Worm (Caenorhabditis elegans) whole organism, L4 larva: ENCODE measurements around the gene anp-1.

ENCODE experiments used
- Y5F2A.4 ChIP-seq: fragments of 200-800 bp; sonication (Bioruptor generic); optimal IDR thresholded peaks from 2 replicates; lab custom pipeline; 2018; ENCODE audit warnings: mild to moderate bottlenecking, missing genetic modification characterization, missing compliant biosample characterization
- fos-1 ChIP-seq: fragments of 150-350 bp; optimal IDR thresholded peaks from 2 replicates; lab custom pipeline; 2014; ENCODE audit warnings: missing biosample characterization, missing genetic modification characterization
- lin-39 ChIP-seq: fragments of 150-350 bp; optimal IDR thresholded peaks from 2 replicates; lab custom pipeline; 2014; ENCODE audit warnings: missing biosample characterization, missing genetic modification reagents, missing genetic modification characterization
- mdl-1 ChIP-seq, 2 experiments: fragments of 150-350 bp in 1 of 2; sonication (generic microtip) in 1 of 2; optimal IDR thresholded peaks; 2 replicates each; lab custom pipeline; 2014 to 2017; ENCODE audit warnings: missing biosample characterization in 2 of 2, missing genetic modification characterization in 2 of 2
- mep-1 ChIP-seq: fragments of 150-350 bp; sonication (generic microtip); optimal IDR thresholded peaks from 3 replicates; lab custom pipeline; 2014; ENCODE audit warnings: missing biosample characterization, missing genetic modification characterization
- spr-1 ChIP-seq: sonication (generic microtip); optimal IDR thresholded peaks from 2 replicates; lab custom pipeline; 2016; ENCODE audit warnings: mild to moderate bottlenecking, missing genetic modification characterization, missing compliant biosample characterization
- unc-62 ChIP-seq, 3 experiments: fragments of 150-350 bp in 1 of 3; sonication (generic microtip); optimal IDR thresholded peaks in 2 of 3; peaks in 1 of 3; 1 replicate in 1 of 3; 2 replicates in 2 of 3; lab custom pipeline; 2014 to 2017; ENCODE audit warnings: missing biosample characterization in 3 of 3, missing genetic modification characterization in 3 of 3, missing genetic modification reagents in 3 of 3, missing genotype in 1 of 3
- zag-1 ChIP-seq: fragments of 150-350 bp; optimal IDR thresholded peaks from 2 replicates; lab custom pipeline; 2014; ENCODE audit warnings: missing biosample characterization, missing genetic modification characterization

ce11 chrV:12849736-12850135 lies 9.5 kb upstream of the anp-1 start, which contains the start of gene C44H9.5:
- no peak for TF ChIP-seq mdl-1 (tag; optimal IDR thresholded peaks at IDR 0.05; lab: Kevin White, UChicago)
- no peak for TF ChIP-seq zag-1
- TF ChIP-seq spr-1 (tag; lab: Kevin White, UChicago) = no peak
- peak in 1 of 2 experiments; percentile 19 for TF ChIP-seq unc-62 (GFP tag; optimal IDR thresholded peaks at IDR 0.05 in 1 of 2; lab: Kevin White, UChicago)
- no peak for TF ChIP-seq unc-62 (tag; optimal IDR thresholded peaks at IDR 0.05; lab: Kevin White, UChicago)
- no peak for TF ChIP-seq lin-39 (tag; lab: Kevin White, UChicago)
- TF ChIP-seq fos-1 = no peak
- TF ChIP-seq mep-1 (tag; lab: Kevin White, UChicago) = no peak
- TF ChIP-seq Y5F2A.4 (GFP tag; lab: Kevin White, UChicago) = no peak
